Fruit fly (Drosophila melanogaster) whole organism, pupa: ENCODE measurements around the gene wwk.

Experiments
- CG10348 ChIP-seq: fragments of 200-800 bp; sonication (Bioruptor generic); IDR thresholded peaks from 2 replicates; pipeline ENCODE4 v1.3.6; 2022; ENCODE audit warnings: missing biosample characterization, missing genetic modification characterization
- CG12605 ChIP-seq: fragments of 200-800 bp; sonication (Bioruptor generic); IDR thresholded peaks from 2 replicates; pipeline ENCODE4 v1.3.6; 2022; ENCODE audit warnings: missing biosample characterization, missing genetic modification characterization
- CG13204 ChIP-seq: fragments of 200-800 bp; sonication (Bioruptor generic); optimal IDR thresholded peaks from 2 replicates; lab custom pipeline; 2018; ENCODE audit warnings: missing biosample characterization, mild to moderate bottlenecking, missing genetic modification characterization, moderate library complexity
- CG14655 ChIP-seq: fragments of 200-800 bp; sonication (Bioruptor generic); optimal IDR thresholded peaks from 3 replicates; lab custom pipeline; 2017; ENCODE audit warnings: mild to moderate bottlenecking, missing biosample characterization, missing genetic modification reagents, missing genetic modification characterization
- CG15710 ChIP-seq: fragments of 200-800 bp; sonication (Bioruptor generic); optimal IDR thresholded peaks from 2 replicates; lab custom pipeline; 2018; ENCODE audit warnings: missing biosample characterization, mild to moderate bottlenecking, missing genetic modification characterization, moderate library complexity
- CG17806 ChIP-seq: fragments of 200-800 bp; sonication (Bioruptor generic); optimal IDR thresholded peaks from 2 replicates; lab custom pipeline; 2018; ENCODE audit warnings: missing biosample characterization, mild to moderate bottlenecking, missing genetic modification characterization, moderate library complexity
- CG32121 ChIP-seq: fragments of 200-800 bp; sonication (Bioruptor generic); IDR thresholded peaks from 2 replicates; pipeline ENCODE4 v1.3.6; 2022; ENCODE audit warnings: missing biosample characterization, missing genetic modification characterization
- CG34367 ChIP-seq: fragments of 200-800 bp; sonication (Bioruptor generic); optimal IDR thresholded peaks from 2 replicates; lab custom pipeline; 2018; ENCODE audit warnings: missing biosample characterization, mild to moderate bottlenecking, missing genetic modification characterization
- CG4496 ChIP-seq: fragments of 200-800 bp; sonication (Bioruptor generic); IDR thresholded peaks from 3 replicates; pipeline ENCODE4 v1.3.6; 2022; ENCODE audit warnings: missing biosample characterization, missing genetic modification characterization
- CG8159 ChIP-seq: fragments of 200-800 bp; sonication (Bioruptor generic); optimal IDR thresholded peaks from 3 replicates; lab custom pipeline; 2018; ENCODE audit warnings: missing biosample characterization, mild to moderate bottlenecking, missing genetic modification characterization, moderate library complexity
- CG8301 ChIP-seq: fragments of 200-800 bp; sonication (Bioruptor generic); optimal IDR thresholded peaks from 2 replicates; lab custom pipeline; 2018; ENCODE audit warnings: missing biosample characterization, mild to moderate bottlenecking, missing genetic modification characterization
- CG9948 ChIP-seq: fragments of 200-800 bp; sonication (Bioruptor generic); optimal IDR thresholded peaks from 2 replicates; lab custom pipeline; 2018; ENCODE audit warnings: missing biosample characterization, mild to moderate bottlenecking, missing genetic modification characterization, moderate library complexity
- D1 ChIP-seq: fragments of 200-800 bp; sonication (Bioruptor generic); optimal IDR thresholded peaks from 2 replicates; lab custom pipeline; 2018; ENCODE audit warnings: missing biosample characterization, mild to moderate bottlenecking, missing genetic modification characterization, moderate library complexity
- EcR ChIP-seq: fragments of 200-800 bp; sonication (Bioruptor generic); optimal IDR thresholded peaks from 3 replicates; lab custom pipeline; 2019; ENCODE audit warnings: missing biosample characterization, missing genetic modification characterization, mild to moderate bottlenecking, moderate library complexity, missing genetic modification reagents
- Ets98B ChIP-seq: fragments of 200-800 bp; sonication (Bioruptor generic); IDR thresholded peaks from 2 replicates; pipeline ENCODE4 v1.3.6; 2022; ENCODE audit warnings: missing biosample characterization, missing genetic modification characterization
- Pif1A ChIP-seq: fragments of 200-800 bp; sonication (Bioruptor generic); optimal IDR thresholded peaks from 3 replicates; lab custom pipeline; 2016; ENCODE audit warnings: missing biosample characterization, missing genetic modification characterization
- Pif1B ChIP-seq: fragments of 200-800 bp; sonication (Bioruptor generic); optimal IDR thresholded peaks from 3 replicates; lab custom pipeline; 2016; ENCODE audit warnings: missing biosample characterization, missing genetic modification characterization
- Snoo ChIP-seq: fragments of 200-800 bp; sonication (Bioruptor generic); optimal IDR thresholded peaks from 3 replicates; lab custom pipeline; 2017; ENCODE audit warnings: missing biosample characterization, mild to moderate bottlenecking, missing genetic modification characterization, inconsistent platforms
- fd96Ca ChIP-seq: fragments of 200-800 bp; sonication (Bioruptor generic); IDR thresholded peaks from 3 replicates; pipeline ENCODE4 v1.3.6; 2022; ENCODE audit warnings: missing biosample characterization, missing genetic modification characterization
- gl ChIP-seq: fragments of 200-800 bp; sonication (Bioruptor generic); optimal IDR thresholded peaks from 2 replicates; lab custom pipeline; 2018; ENCODE audit warnings: missing biosample characterization, mild to moderate bottlenecking, missing genetic modification characterization
- rn ChIP-seq: fragments of 200-800 bp; sonication (Bioruptor generic); IDR thresholded peaks from 2 replicates; pipeline ENCODE4 v1.3.6; 2022; ENCODE audit warnings: missing biosample characterization, missing genetic modification characterization

wwk gene

DNA sequence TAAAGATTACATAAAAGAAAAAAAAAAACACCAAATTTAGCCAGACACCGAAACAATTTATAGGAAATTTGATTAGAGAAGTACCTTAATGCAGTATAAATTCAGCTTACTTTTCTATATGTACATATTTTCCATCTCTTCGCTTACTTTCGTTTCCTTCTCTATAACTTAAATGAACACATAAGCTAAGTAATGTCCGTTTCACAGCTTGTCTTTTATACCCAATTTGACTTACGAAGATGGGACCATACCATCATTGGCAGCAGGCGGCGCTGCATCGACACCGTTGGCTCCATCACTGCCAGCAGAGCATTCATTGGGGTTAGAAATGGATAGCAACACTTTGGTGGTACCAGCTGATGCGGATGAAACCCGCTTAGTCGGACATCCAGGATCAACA lies 4.4 kb upstream of the wwk start, which contains the start of gene vig:
Gene vig (minus strand): TSS at position 101 of the 400 bp plus-strand sequence.
- no peak for TF ChIP-seq CG17806 (tag; lab: Kevin White, UChicago)
- TF ChIP-seq gl (tag; lab: Kevin White, UChicago): no peak
- TF ChIP-seq Pif1A (GFP tag; lab: Kevin White, UChicago): no peak
- TF ChIP-seq Snoo (tag; lab: Kevin White, UChicago): no peak
- TF ChIP-seq fd96Ca (GFP tag; lab: Robert Waterston, UW): no peak
- TF ChIP-seq CG4496 (GFP tag; lab: Robert Waterston, UW): no peak
- no peak for TF ChIP-seq CG12605
- TF ChIP-seq rn (GFP tag; lab: Robert Waterston, UW): no peak
- no peak for TF ChIP-seq EcR (GFP tag; lab: Kevin White, UChicago)
- no peak for TF ChIP-seq Ets98B (GFP tag; lab: Robert Waterston, UW)
- TF ChIP-seq CG8159 (tag; lab: Kevin White, UChicago): no peak
- no peak for TF ChIP-seq D1 (tag; lab: Kevin White, UChicago)
- no peak for TF ChIP-seq CG13204 (GFP tag; lab: Kevin White, UChicago)
- no peak for TF ChIP-seq CG10348 (GFP tag; lab: Robert Waterston, UW)
- TF ChIP-seq CG14655 (GFP tag; lab: Kevin White, UChicago): no peak
- no peak for TF ChIP-seq CG9948 (tag; lab: Kevin White, UChicago)
- no peak for TF ChIP-seq CG34367
- no peak for TF ChIP-seq Pif1B (GFP tag; lab: Kevin White, UChicago)
- TF ChIP-seq CG15710: no peak
- TF ChIP-seq CG8301: no peak

DNA sequence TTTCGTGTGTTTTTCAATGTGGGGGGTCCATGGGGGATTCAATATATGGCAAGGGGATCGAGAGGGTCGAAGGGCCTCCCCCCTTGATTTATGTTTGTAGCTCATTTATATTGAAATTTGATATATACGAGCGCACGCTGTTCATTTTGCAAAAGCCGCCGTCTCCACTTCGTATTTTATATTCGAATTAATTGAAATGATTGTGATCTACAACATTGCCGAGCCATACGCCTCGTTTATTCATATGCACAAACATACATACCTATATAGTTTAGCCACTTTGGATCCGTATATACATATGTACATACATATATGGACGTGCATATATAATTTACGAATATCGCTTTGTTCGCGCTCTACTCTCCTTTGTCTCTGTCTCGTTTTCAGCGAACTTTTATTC lies 31.5 kb downstream of the wwk start:
- TF ChIP-seq CG4496 (GFP tag; lab: Robert Waterston, UW) (no peak), CG17806 (tag; lab: Kevin White, UChicago) (no peak), Snoo (tag; lab: Kevin White, UChicago) (no peak), CG34367 (no peak)

DNA sequence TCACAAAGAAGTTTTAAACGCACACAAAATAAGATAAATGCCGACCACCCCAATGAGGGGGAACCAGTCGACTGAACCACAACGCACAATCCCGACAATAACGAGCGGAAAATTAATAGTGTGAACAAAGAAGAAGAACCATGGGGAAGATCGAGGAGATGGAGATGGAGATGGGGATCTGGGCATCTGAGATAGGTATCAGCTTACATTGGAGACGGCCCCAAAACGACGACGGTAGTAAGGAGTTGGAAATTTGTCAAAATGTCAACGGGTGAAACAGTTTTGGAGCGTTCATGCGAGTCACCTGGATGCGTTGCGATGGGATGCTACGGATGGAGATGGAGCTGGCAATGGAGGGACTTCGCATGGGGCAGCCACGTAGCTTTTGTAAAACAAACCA lies 32.7 kb downstream of the wwk start:
- TF ChIP-seq Pif1B (GFP tag; lab: Kevin White, UChicago) (no peak), Snoo (tag; lab: Kevin White, UChicago) (no peak), CG4496 (GFP tag; lab: Robert Waterston, UW) (no peak), CG8159 (tag; lab: Kevin White, UChicago) (no peak), CG14655 (GFP tag; lab: Kevin White, UChicago) (no peak), CG17806 (tag; lab: Kevin White, UChicago) (no peak), fd96Ca (GFP tag; lab: Robert Waterston, UW) (no peak), CG8301 (no peak), Ets98B (GFP tag; lab: Robert Waterston, UW) (no peak)
- TF ChIP-seq, all 21 proteins: peak for 0

DNA sequence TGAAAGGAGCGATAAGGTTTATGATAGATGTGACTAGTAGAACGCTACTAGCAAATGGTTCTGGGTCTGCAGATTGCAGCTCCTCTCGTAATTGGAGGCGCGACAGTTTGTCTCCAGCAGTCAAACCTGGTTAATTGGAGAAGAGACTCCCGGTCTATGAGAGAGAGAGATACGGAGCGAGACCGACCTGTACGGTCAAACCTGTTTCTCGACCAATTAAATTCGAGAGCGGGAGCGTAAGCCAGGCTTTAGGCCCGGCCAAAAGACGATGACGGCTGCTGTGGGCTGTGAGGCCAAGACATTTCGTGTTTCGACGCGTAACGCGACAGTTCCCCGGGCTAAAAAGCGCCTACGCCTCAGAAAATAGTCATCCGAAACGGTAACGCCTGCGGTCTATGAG lies 34.6 kb downstream of the wwk start, which contains the start of gene CG15269:
Gene CG15269 (plus strand): TSS at position 261 of the 400 bp plus-strand sequence.
- TF ChIP-seq CG32121 (GFP tag; lab: Robert Waterston, UW) (no peak), CG10348 (GFP tag; lab: Robert Waterston, UW) (no peak), CG14655 (GFP tag; lab: Kevin White, UChicago) (no peak), Ets98B (GFP tag; lab: Robert Waterston, UW) (no peak), CG34367 (no peak), CG4496 (GFP tag; lab: Robert Waterston, UW) (no peak), CG17806 (tag; lab: Kevin White, UChicago) (no peak), gl (tag; lab: Kevin White, UChicago) (no peak), CG13204 (GFP tag; lab: Kevin White, UChicago) (no peak)
- TF ChIP-seq, all 21 proteins: peak for 0

DNA sequence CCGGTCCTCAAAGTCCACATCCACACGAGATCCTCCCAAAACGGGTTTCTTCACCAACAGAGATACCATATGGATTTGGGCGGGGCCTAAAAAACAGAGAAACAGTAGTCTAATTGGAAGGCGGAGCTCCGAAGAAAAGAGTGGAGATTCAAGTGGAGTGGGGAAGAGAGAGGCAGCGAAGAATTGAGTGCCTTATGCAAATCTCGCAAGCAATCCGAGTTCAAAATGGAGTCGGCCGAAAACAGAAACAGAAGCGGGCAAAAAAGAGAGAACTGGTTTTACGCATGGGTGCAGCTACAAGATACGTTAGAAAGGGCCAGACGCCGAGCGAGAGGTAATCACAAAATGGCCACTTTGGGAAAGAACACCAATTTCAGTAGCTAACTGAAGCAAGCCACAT lies 36.7 kb downstream of the wwk start:
- TF ChIP-seq CG13204 (GFP tag; lab: Kevin White, UChicago) (no peak), EcR (GFP tag; lab: Kevin White, UChicago) (no peak), CG34367 (no peak), CG8301 (no peak), CG4496 (GFP tag; lab: Robert Waterston, UW) (no peak), rn (GFP tag; lab: Robert Waterston, UW) (no peak)

DNA sequence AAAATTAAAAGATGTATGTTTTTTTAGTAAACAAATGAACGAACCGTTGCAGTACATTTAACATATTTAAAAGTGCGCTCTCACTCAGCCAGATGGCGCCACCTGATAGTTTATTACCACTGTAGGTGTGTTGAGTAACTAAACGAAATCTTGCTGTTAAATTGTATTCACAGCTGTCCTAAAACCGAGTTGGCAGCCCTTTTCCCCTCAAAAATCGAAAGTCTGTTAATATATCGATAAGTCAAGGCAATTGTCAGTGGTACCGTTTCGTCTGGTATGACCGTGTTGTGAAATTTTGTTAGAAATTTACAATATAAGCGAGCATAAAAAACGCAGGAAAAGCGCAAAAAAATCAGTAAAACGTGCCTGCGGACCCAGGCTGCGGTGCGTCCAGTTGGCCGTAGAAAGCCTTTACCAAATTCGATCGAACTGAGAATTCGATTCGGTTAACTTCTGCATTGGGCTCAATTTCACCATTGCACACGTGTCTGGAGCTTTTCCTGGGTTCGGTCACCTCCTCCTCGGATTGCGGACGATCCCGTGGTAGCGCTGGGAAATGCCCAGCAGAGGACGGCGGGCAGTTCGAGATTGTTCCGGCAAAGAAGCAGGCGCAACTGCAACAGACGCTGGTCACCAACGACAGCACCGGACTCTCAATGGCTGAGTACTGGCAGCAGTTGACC lies 38.8 kb downstream of the wwk start, which contains the start of gene stc:
Gene stc (plus strand): TSS at position 247 of the 683 bp plus-strand sequence.
- TF ChIP-seq D1 (tag; lab: Kevin White, UChicago) (peak; percentile 3), CG13204 (GFP tag; lab: Kevin White, UChicago) (no peak), EcR (GFP tag; lab: Kevin White, UChicago) (no peak), CG12605 (no peak), CG32121 (GFP tag; lab: Robert Waterston, UW) (no peak), CG9948 (tag; lab: Kevin White, UChicago) (no peak), CG4496 (GFP tag; lab: Robert Waterston, UW) (no peak; the same call in 2 of the 3 replicates), Pif1B (GFP tag; lab: Kevin White, UChicago) (no peak)
- TF ChIP-seq, all 21 proteins: peak for 1
